Fruit fly (Drosophila melanogaster) whole organism, embryonic: ENCODE data around the gene CG10132.
A peak's percentile ranks its signal among the peaks of the same experiment; 100 is the strongest.

Source experiments
- B-H2 ChIP-seq: fragments of 200-800 bp; sonication (Bioruptor generic); optimal IDR thresholded peaks from 2 replicates; lab custom pipeline; 2018; ENCODE audit warnings: missing biosample characterization, mild to moderate bottlenecking, missing genetic modification characterization
- BEAF-32 ChIP-seq: fragments of 200-800 bp; sonication (Bioruptor generic); optimal IDR thresholded peaks from 3 replicates; lab custom pipeline; 2017; ENCODE audit warnings: missing biosample characterization, missing genetic modification characterization, mild to moderate bottlenecking, moderate library complexity, missing genetic modification reagents
- CG10147 ChIP-seq: fragments of 200-800 bp; sonication (Bioruptor generic); optimal IDR thresholded peaks from 2 replicates; lab custom pipeline; 2019; ENCODE audit warnings: missing biosample characterization, mild to moderate bottlenecking, missing genetic modification characterization, moderate library complexity
- CG10565 ChIP-seq: fragments of 200-800 bp; sonication (Bioruptor generic); optimal IDR thresholded peaks from 3 replicates; lab custom pipeline; 2016; ENCODE audit warnings: missing biosample characterization, mild to moderate bottlenecking, missing genetic modification characterization
- CG12942 ChIP-seq: fragments of 200-800 bp; sonication (Bioruptor generic); optimal IDR thresholded peaks from 3 replicates; lab custom pipeline; 2016; ENCODE audit warnings: missing biosample characterization, missing genetic modification characterization
- CG13624 ChIP-seq: fragments of 200-800 bp; sonication (Bioruptor generic); optimal IDR thresholded peaks from 2 replicates; lab custom pipeline; 2016; ENCODE audit warnings: missing biosample characterization, missing genetic modification characterization
- CG13775 ChIP-seq: fragments of 200-800 bp; sonication (Bioruptor generic); optimal IDR thresholded peaks from 3 replicates; lab custom pipeline; 2017; ENCODE audit warnings: missing biosample characterization, mild to moderate bottlenecking, missing genetic modification characterization
- CG16815 ChIP-seq: fragments of 200-800 bp; sonication (Bioruptor generic); optimal IDR thresholded peaks from 3 replicates; lab custom pipeline; 2017; ENCODE audit warnings: missing biosample characterization, mild to moderate bottlenecking, missing genetic modification characterization
- CG2129 ChIP-seq: fragments of 200-800 bp; sonication (Bioruptor generic); IDR thresholded peaks from 2 replicates; pipeline ENCODE4 v1.3.6; 2022; ENCODE audit warnings: missing biosample characterization, missing genetic modification characterization; ENCODE audit not compliant: partially characterized antibody
- CG2202 ChIP-seq: fragments of 200-800 bp; sonication (Bioruptor generic); optimal IDR thresholded peaks from 2 replicates; lab custom pipeline; 2018; ENCODE audit warnings: missing biosample characterization, mild to moderate bottlenecking, missing genetic modification characterization
- CG30403 ChIP-seq: fragments of 200-800 bp; sonication (Bioruptor generic); optimal IDR thresholded peaks from 3 replicates; lab custom pipeline; 2016; ENCODE audit warnings: missing biosample characterization, missing genetic modification characterization
- CG31441 ChIP-seq: fragments of 200-800 bp; sonication (Bioruptor generic); IDR thresholded peaks from 2 replicates; pipeline ENCODE4 v1.3.6; 2022; ENCODE audit warnings: missing biosample characterization, missing genetic modification characterization
- CG3407 ChIP-seq: fragments of 200-800 bp; sonication (Bioruptor generic); optimal IDR thresholded peaks from 2 replicates; lab custom pipeline; 2018; ENCODE audit warnings: missing biosample characterization, mild to moderate bottlenecking, missing genetic modification characterization
- CG34376 ChIP-seq: fragments of 200-800 bp; sonication (Bioruptor generic); optimal IDR thresholded peaks from 2 replicates; lab custom pipeline; 2018; ENCODE audit warnings: missing biosample characterization, mild to moderate bottlenecking, missing genetic modification characterization
- CG4328 ChIP-seq: fragments of 200-800 bp; sonication (Bioruptor generic); optimal IDR thresholded peaks from 3 replicates; lab custom pipeline; 2017; ENCODE audit warnings: missing biosample characterization, missing genetic modification reagents, missing genetic modification characterization
- CG4707 ChIP-seq: fragments of 200-800 bp; sonication (Bioruptor generic); optimal IDR thresholded peaks from 2 replicates; lab custom pipeline; 2018; ENCODE audit warnings: missing biosample characterization, mild to moderate bottlenecking, missing genetic modification characterization, moderate library complexity
- CG4820 ChIP-seq: fragments of 200-800 bp; sonication (Bioruptor generic); optimal IDR thresholded peaks from 3 replicates; lab custom pipeline; 2016; ENCODE audit warnings: missing biosample characterization, missing genetic modification characterization
- CG6654 ChIP-seq: fragments of 200-800 bp; sonication (Bioruptor generic); optimal IDR thresholded peaks from 2 replicates; lab custom pipeline; 2017; ENCODE audit warnings: missing biosample characterization, mild to moderate bottlenecking, missing genetic modification characterization
- CG6791 ChIP-seq: fragments of 200-800 bp; sonication (Bioruptor generic); IDR thresholded peaks from 3 replicates; pipeline ENCODE4 v1.3.6; 2022; ENCODE audit warnings: missing biosample characterization, missing genetic modification characterization; ENCODE audit not compliant: partially characterized antibody
- CG7372 ChIP-seq: fragments of 200-800 bp; sonication (Bioruptor generic); IDR thresholded peaks from 2 replicates; pipeline ENCODE4 v1.3.6; 2022; ENCODE audit warnings: missing biosample characterization, missing genetic modification characterization
- CG7928 ChIP-seq: fragments of 200-800 bp; sonication (Bioruptor generic); optimal IDR thresholded peaks from 2 replicates; lab custom pipeline; 2017; ENCODE audit warnings: missing biosample characterization, mild to moderate bottlenecking, missing genetic modification characterization
- CG7963 ChIP-seq: fragments of 200-800 bp; sonication (Bioruptor generic); IDR thresholded peaks from 3 replicates; pipeline ENCODE4 v1.3.6; 2022; ENCODE audit warnings: missing biosample characterization, missing genetic modification characterization; ENCODE audit not compliant: partially characterized antibody
- CG8478 ChIP-seq: fragments of >200 bp; optimal IDR thresholded peaks from 2 replicates; lab custom pipeline; 2018
- CG9797 ChIP-seq: fragments of 200-800 bp; sonication (Bioruptor generic); optimal IDR thresholded peaks from 3 replicates; lab custom pipeline; 2018; ENCODE audit warnings: missing biosample characterization, mild to moderate bottlenecking, missing genetic modification characterization
- D19B ChIP-seq: fragments of 200-800 bp; sonication (Bioruptor generic); optimal IDR thresholded peaks from 2 replicates; lab custom pipeline; 2017; ENCODE audit warnings: missing biosample characterization, mild to moderate bottlenecking, missing genetic modification characterization
- Dp ChIP-seq: fragments of 200-800 bp; sonication (Bioruptor generic); optimal IDR thresholded peaks from 2 replicates; lab custom pipeline; 2018; ENCODE audit warnings: missing biosample characterization, mild to moderate bottlenecking, missing genetic modification characterization, moderate library complexity
- Dref ChIP-seq: fragments of 200-800 bp; sonication (Bioruptor generic); IDR thresholded peaks from 2 replicates; pipeline ENCODE4 v1.3.6; 2022; ENCODE audit warnings: missing biosample characterization, missing genetic modification characterization
- E2f1 ChIP-seq: fragments of 200-800 bp; sonication (Bioruptor generic); IDR thresholded peaks from 2 replicates; pipeline ENCODE4 v1.3.6; 2022; ENCODE audit warnings: missing biosample characterization, missing genetic modification characterization
- Hand ChIP-seq: fragments of 200-800 bp; sonication (Bioruptor generic); optimal IDR thresholded peaks from 2 replicates; lab custom pipeline; 2017; ENCODE audit warnings: mild to moderate bottlenecking, missing biosample characterization, missing genetic modification reagents, missing genetic modification characterization
- Kr ChIP-seq: fragments of 200-800 bp; sonication (Bioruptor generic); optimal IDR thresholded peaks from 2 replicates; lab custom pipeline; 2017; ENCODE audit warnings: missing biosample characterization, mild to moderate bottlenecking, missing genetic modification characterization
- Lhr ChIP-seq: fragments of 200-800 bp; sonication (Bioruptor generic); optimal IDR thresholded peaks from 3 replicates; lab custom pipeline; 2017; ENCODE audit warnings: mild to moderate bottlenecking, missing biosample characterization, missing genetic modification reagents, missing genetic modification characterization
- Meics ChIP-seq: fragments of 200-800 bp; sonication (Bioruptor generic); optimal IDR thresholded peaks from 2 replicates; lab custom pipeline; 2017; ENCODE audit warnings: missing biosample characterization, mild to moderate bottlenecking, missing genetic modification characterization
- Mes4 ChIP-seq: fragments of 200-800 bp; sonication (Bioruptor generic); optimal IDR thresholded peaks from 2 replicates; lab custom pipeline; 2016; ENCODE audit warnings: missing biosample characterization, missing genetic modification characterization
- NC2β ChIP-seq: fragments of 200-800 bp; sonication (Bioruptor generic); optimal IDR thresholded peaks from 2 replicates; lab custom pipeline; 2016; ENCODE audit warnings: missing biosample characterization, missing genetic modification characterization
- Nf-YC ChIP-seq: fragments of 200-800 bp; optimal IDR thresholded peaks from 3 replicates; lab custom pipeline; 2019; ENCODE audit warnings: missing biosample characterization, mild to moderate bottlenecking, missing genetic modification characterization, moderate library complexity
- Sox102F ChIP-seq: fragments of 200-800 bp; sonication (Bioruptor generic); optimal IDR thresholded peaks from 2 replicates; lab custom pipeline; 2018; ENCODE audit warnings: missing biosample characterization, mild to moderate bottlenecking, missing genetic modification characterization, moderate library complexity
- abd-A ChIP-seq: fragments of 200-800 bp; sonication (Bioruptor generic); optimal IDR thresholded peaks from 3 replicates; lab custom pipeline; 2019; ENCODE audit warnings: missing biosample characterization, mild to moderate bottlenecking, missing genetic modification characterization, moderate library complexity
- chinmo ChIP-seq: fragments of 200-800 bp; sonication (Bioruptor generic); IDR thresholded peaks from 4 replicates; pipeline ENCODE4 v1.3.6; 2022; ENCODE audit warnings: missing biosample characterization, missing genetic modification characterization; ENCODE audit not compliant: partially characterized antibody
- da ChIP-seq: fragments of 200-800 bp; sonication (Bioruptor generic); optimal IDR thresholded peaks from 2 replicates; lab custom pipeline; 2016; ENCODE audit warnings: missing biosample characterization, missing genetic modification characterization
- dati ChIP-seq: fragments of 200-800 bp; sonication (Bioruptor generic); IDR thresholded peaks from 2 replicates; pipeline ENCODE4 v1.3.6; 2022; ENCODE audit warnings: missing biosample characterization, missing genetic modification characterization
- fd64A ChIP-seq: fragments of 200-800 bp; sonication (Bioruptor generic); optimal IDR thresholded peaks from 3 replicates; lab custom pipeline; 2018; ENCODE audit warnings: missing biosample characterization, mild to moderate bottlenecking, missing genetic modification characterization
- fd96Cb ChIP-seq: fragments of 200-800 bp; sonication (Bioruptor generic); optimal IDR thresholded peaks from 2 replicates; lab custom pipeline; 2018; ENCODE audit warnings: missing biosample characterization, mild to moderate bottlenecking, missing genetic modification characterization, moderate library complexity
- fu2 ChIP-seq: fragments of 200-800 bp; sonication (Bioruptor generic); optimal IDR thresholded peaks from 2 replicates; lab custom pipeline; 2016; ENCODE audit warnings: missing biosample characterization, missing genetic modification characterization
- gro ChIP-seq: fragments of 200-800 bp; sonication (Bioruptor generic); optimal IDR thresholded peaks from 2 replicates; lab custom pipeline; 2016; ENCODE audit warnings: missing biosample characterization, missing genetic modification characterization
- hbn ChIP-seq: fragments of 200-800 bp; sonication (Bioruptor generic); IDR thresholded peaks from 2 replicates; pipeline ENCODE4 v1.3.6; 2022; ENCODE audit warnings: missing biosample characterization, missing genetic modification characterization; ENCODE audit not compliant: partially characterized antibody
- phol ChIP-seq: fragments of 200-800 bp; sonication (Bioruptor generic); optimal IDR thresholded peaks from 3 replicates; lab custom pipeline; 2018; ENCODE audit warnings: missing biosample characterization, mild to moderate bottlenecking, missing genetic modification characterization, moderate library complexity
- pzg ChIP-seq: fragments of 200-800 bp; sonication (Bioruptor generic); optimal IDR thresholded peaks from 3 replicates; lab custom pipeline; 2018; ENCODE audit warnings: missing biosample characterization, mild to moderate bottlenecking, missing genetic modification characterization, moderate library complexity
- ro ChIP-seq: fragments of 200-800 bp; sonication (Bioruptor generic); IDR thresholded peaks from 2 replicates; pipeline ENCODE4 v1.3.6; 2022; ENCODE audit warnings: missing biosample characterization, missing genetic modification characterization
- sd ChIP-seq: fragments of 200-800 bp; sonication (Bioruptor generic); optimal IDR thresholded peaks from 3 replicates; lab custom pipeline; 2018; ENCODE audit warnings: missing biosample characterization, mild to moderate bottlenecking, missing genetic modification characterization, moderate library complexity
- wor ChIP-seq: fragments of 200-800 bp; sonication (Bioruptor generic); IDR thresholded peaks from 2 replicates; pipeline ENCODE4 v1.3.6; 2022; ENCODE audit warnings: missing biosample characterization, missing genetic modification characterization
- zfh1 ChIP-seq: fragments of 200-800 bp; sonication (Bioruptor generic); IDR thresholded peaks from 3 replicates; pipeline ENCODE4 v1.3.6; 2022; ENCODE audit warnings: missing biosample characterization, missing genetic modification characterization

CG10132 gene

dm6 chr2L:19526316-19526715 is 7.7 kb downstream of the CG10132 start, which contains the start of the genes Dpm1 and CG10137 (continued):
- TF ChIP-seq ro (no peak), Lhr (GFP tag; lab: Kevin White, UChicago) (peak; percentile 70), pzg (GFP tag; lab: Kevin White, UChicago) (peak; percentile 63), wor (no peak), CG2129 (peak; percentile 78), abd-A (tag; lab: Kevin White, UChicago) (no peak), CG13624 (GFP tag; lab: Kevin White, UChicago) (no peak), fd96Cb (no peak), CG6791 (peak; percentile 64), gro (GFP tag; lab: Kevin White, UChicago) (no peak), CG10565 (GFP tag; lab: Kevin White, UChicago) (no peak), CG13775 (GFP tag; lab: Kevin White, UChicago) (no peak), CG7963 (GFP tag; lab: Robert Waterston, UW) (no peak), phol (tag; lab: Kevin White, UChicago) (peak; percentile 36), zfh1 (GFP tag; lab: Robert Waterston, UW) (no peak), dati (GFP tag; lab: Robert Waterston, UW) (no peak), fd64A (GFP tag; lab: Kevin White, UChicago) (no peak), Mes4 (GFP tag; lab: Kevin White, UChicago) (no peak), E2f1 (GFP tag; lab: Robert Waterston, UW) (no peak), BEAF-32 (peak; percentile 82), CG30403 (peak; percentile 4), CG9797 (GFP tag; lab: Kevin White, UChicago) (peak; percentile 70), Dp (GFP tag; lab: Kevin White, UChicago) (peak; percentile 55), CG16815 (GFP tag; lab: Kevin White, UChicago) (no peak), Dref (GFP tag; lab: Robert Waterston, UW) (peak; percentile 62), hbn (peak; percentile 61), Meics (no peak), CG4707 (GFP tag; lab: Kevin White, UChicago) (no peak), CG6654 (GFP tag; lab: Kevin White, UChicago) (no peak), CG2202 (tag; lab: Kevin White, UChicago) (no peak), Nf-YC (tag; lab: Kevin White, UChicago) (peak; percentile 7), CG34376 (GFP tag; lab: Kevin White, UChicago) (no peak), da (GFP tag; lab: Kevin White, UChicago) (no peak), CG4328 (no peak), fu2 (GFP tag; lab: Kevin White, UChicago) (no peak), Kr (GFP tag; lab: Kevin White, UChicago) (no peak), B-H2 (no peak), CG3407 (GFP tag; lab: Kevin White, UChicago) (no peak), D19B (no peak), Sox102F (GFP tag; lab: Kevin White, UChicago) (no peak), CG12942 (GFP tag; lab: Kevin White, UChicago) (no peak), CG31441 (GFP tag; lab: Robert Waterston, UW) (no peak), CG7372 (GFP tag; lab: Robert Waterston, UW) (no peak), CG7928 (no peak), sd (tag; lab: Kevin White, UChicago) (peak; percentile 11), CG10147 (GFP tag; lab: Kevin White, UChicago) (peak; percentile 12), NC2β (GFP tag; lab: Kevin White, UChicago) (no peak), chinmo (0 out of 4 replicates have a peak, but pooled peaks have one; percentile 43), Hand (GFP tag; lab: Kevin White, UChicago) (no peak), CG8478 (no peak), CG4820 (GFP tag; lab: Kevin White, UChicago) (no peak)
